Worm (Caenorhabditis elegans) whole organism, mixed stage, embryonic: ENCODE data around the gene T08G3.6.

Experiments
- M03D4.4 ChIP-seq: sonication (generic microtip); optimal IDR thresholded peaks from 2 replicates; lab custom pipeline; 2017; ENCODE audit warnings: mild to moderate bottlenecking, missing genetic modification characterization, missing compliant biosample characterization
- bed-3 ChIP-seq: fragments of 200-800 bp; sonication (Bioruptor generic); optimal IDR thresholded peaks from 3 replicates; lab custom pipeline; 2018; ENCODE audit warnings: mild to moderate bottlenecking, missing genetic modification characterization, moderate library complexity, missing compliant biosample characterization
- blmp-1 ChIP-seq: fragments of 150-350 bp; optimal IDR thresholded peaks from 2 replicates; lab custom pipeline; 2014; ENCODE audit warnings: missing biosample characterization, missing genetic modification characterization
- ceh-39 ChIP-seq: fragments of 150-350 bp; optimal IDR thresholded peaks from 2 replicates; lab custom pipeline; 2014; ENCODE audit warnings: missing biosample characterization, missing genetic modification characterization
- ceh-43 ChIP-seq: fragments of 200-800 bp; sonication (Bioruptor generic); optimal IDR thresholded peaks from 2 replicates; lab custom pipeline; 2018; ENCODE audit warnings: mild to moderate bottlenecking, missing genetic modification characterization, moderate library complexity, missing compliant biosample characterization
- ceh-83 ChIP-seq: fragments of 200-800 bp; sonication (Bioruptor generic); optimal IDR thresholded peaks from 2 replicates; lab custom pipeline; 2018; ENCODE audit warnings: mild to moderate bottlenecking, missing genetic modification characterization, missing compliant biosample characterization
- ces-1 ChIP-seq: fragments of 150-350 bp; optimal IDR thresholded peaks from 2 replicates; lab custom pipeline; 2014; ENCODE audit warnings: missing biosample characterization, missing genetic modification reagents, missing genetic modification characterization
- cnd-1 ChIP-seq: fragments of 200-800 bp; sonication (Bioruptor generic); optimal IDR thresholded peaks from 2 replicates; lab custom pipeline; 2018; ENCODE audit warnings: mild to moderate bottlenecking, missing genetic modification characterization, missing compliant biosample characterization
- drap-1 ChIP-seq: fragments of 200-800 bp; sonication (Bioruptor generic); optimal IDR thresholded peaks from 3 replicates; lab custom pipeline; 2018; ENCODE audit warnings: mild to moderate bottlenecking, missing genetic modification characterization, missing compliant biosample characterization
- elt-1 ChIP-seq: sonication (generic microtip); optimal IDR thresholded peaks from 2 replicates; lab custom pipeline; 2017; ENCODE audit warnings: missing genetic modification characterization, mild to moderate bottlenecking, missing compliant biosample characterization, antibody characterized with exemption, moderate library complexity, borderline replicate concordance; ENCODE audit not compliant: insufficient read depth
- elt-3 ChIP-seq: fragments of 150-350 bp; optimal IDR thresholded peaks from 2 replicates; lab custom pipeline; 2014; ENCODE audit warnings: missing biosample characterization, missing genetic modification characterization
- flh-1 ChIP-seq: fragments of 200-800 bp; sonication (Bioruptor generic); optimal IDR thresholded peaks from 2 replicates; lab custom pipeline; 2018; ENCODE audit warnings: mild to moderate bottlenecking, missing genetic modification characterization, moderate library complexity, missing compliant biosample characterization
- ham-2 ChIP-seq: fragments of 200-800 bp; sonication (Bioruptor generic); optimal IDR thresholded peaks from 2 replicates; lab custom pipeline; 2018; ENCODE audit warnings: mild to moderate bottlenecking, missing genetic modification characterization, missing compliant biosample characterization
- hlh-1 ChIP-seq: fragments of 150-350 bp; optimal IDR thresholded peaks from 2 replicates; lab custom pipeline; 2014; ENCODE audit warnings: missing biosample characterization, missing genetic modification reagents, missing genetic modification characterization
- lin-13 ChIP-seq: fragments of 150-350 bp; optimal IDR thresholded peaks from 2 replicates; lab custom pipeline; 2014; ENCODE audit warnings: missing biosample characterization, missing genetic modification characterization
- lin-32 ChIP-seq: fragments of 200-800 bp; sonication (Bioruptor generic); optimal IDR thresholded peaks from 2 replicates; lab custom pipeline; 2018; ENCODE audit warnings: mild to moderate bottlenecking, missing genetic modification characterization, missing compliant biosample characterization
- lsy-2 ChIP-seq: fragments of 150-350 bp; optimal IDR thresholded peaks from 2 replicates; lab custom pipeline; 2014; ENCODE audit warnings: missing biosample characterization, missing genetic modification characterization
- mab-5 ChIP-seq: fragments of 150-350 bp; optimal IDR thresholded peaks from 2 replicates; lab custom pipeline; 2014; ENCODE audit warnings: missing biosample characterization, missing genetic modification characterization
- mep-1 ChIP-seq: fragments of 150-350 bp; optimal IDR thresholded peaks from 2 replicates; lab custom pipeline; 2017; ENCODE audit warnings: missing biosample characterization, missing genetic modification reagents, missing genetic modification characterization, inconsistent platforms
- mls-2 ChIP-seq: sonication (generic microtip); optimal IDR thresholded peaks from 2 replicates; lab custom pipeline; 2016; ENCODE audit warnings: mild to moderate bottlenecking, missing genetic modification characterization, moderate library complexity, missing compliant biosample characterization
- nhr-12 ChIP-seq: fragments of 150-350 bp; optimal IDR thresholded peaks from 2 replicates; lab custom pipeline; 2014; ENCODE audit warnings: missing biosample characterization, missing genetic modification characterization
- nhr-2 ChIP-seq: fragments of 150-350 bp; optimal IDR thresholded peaks from 2 replicates; lab custom pipeline; 2014; ENCODE audit warnings: missing biosample characterization, missing genetic modification characterization
- nhr-237 ChIP-seq: fragments of 150-350 bp; optimal IDR thresholded peaks from 2 replicates; lab custom pipeline; 2014; ENCODE audit warnings: missing biosample characterization, missing genetic modification characterization
- nhr-28 ChIP-seq: fragments of 150-350 bp; optimal IDR thresholded peaks from 2 replicates; lab custom pipeline; 2014; ENCODE audit warnings: missing biosample characterization, missing genetic modification characterization
- nhr-76 ChIP-seq: sonication (generic microtip); optimal IDR thresholded peaks from 2 replicates; lab custom pipeline; 2017; ENCODE audit warnings: missing biosample characterization, missing genetic modification characterization
- pha-4 ChIP-seq: fragments of 150-350 bp; optimal IDR thresholded peaks from 2 replicates; lab custom pipeline; 2018; ENCODE audit warnings: missing biosample characterization, missing genetic modification reagents, missing genetic modification characterization
- sem-2 ChIP-seq: fragments of 200-800 bp; sonication (Bioruptor generic); optimal IDR thresholded peaks from 2 replicates; lab custom pipeline; 2018; ENCODE audit warnings: mild to moderate bottlenecking, missing genetic modification characterization, missing compliant biosample characterization
- snpc-4 ChIP-seq: fragments of 150-350 bp; optimal IDR thresholded peaks from 2 replicates; lab custom pipeline; 2014; ENCODE audit warnings: missing biosample characterization, missing genetic modification characterization
- sptf-1 ChIP-seq: sonication (generic microtip); optimal IDR thresholded peaks from 2 replicates; lab custom pipeline; 2017; ENCODE audit warnings: mild to moderate bottlenecking, missing genetic modification characterization, moderate library complexity, missing compliant biosample characterization
- tbx-8 ChIP-seq: fragments of 200-800 bp; sonication (Bioruptor generic); optimal IDR thresholded peaks from 2 replicates; lab custom pipeline; 2018; ENCODE audit warnings: mild to moderate bottlenecking, missing genetic modification characterization, moderate library complexity, missing compliant biosample characterization
- unc-120 ChIP-seq: sonication (generic microtip); optimal IDR thresholded peaks from 2 replicates; lab custom pipeline; 2017; ENCODE audit warnings: missing genetic modification characterization, missing compliant biosample characterization; ENCODE audit not compliant: poor library complexity, severe bottlenecking
- unc-39 ChIP-seq: fragments of 150-350 bp; optimal IDR thresholded peaks from 2 replicates; lab custom pipeline; 2014; ENCODE audit warnings: missing biosample characterization, missing genetic modification characterization
- unc-62 ChIP-seq: fragments of 150-350 bp; optimal IDR thresholded peaks from 2 replicates; lab custom pipeline; 2014; ENCODE audit warnings: missing biosample characterization, missing genetic modification reagents, missing genetic modification characterization
- zip-8 ChIP-seq: fragments of 150-350 bp; optimal IDR thresholded peaks from 2 replicates; lab custom pipeline; 2014; ENCODE audit warnings: missing biosample characterization, missing genetic modification characterization
- ztf-11 ChIP-seq: fragments of 150-350 bp; optimal IDR thresholded peaks from 2 replicates; lab custom pipeline; 2014; ENCODE audit warnings: missing biosample characterization, missing genetic modification characterization

Gene T08G3.6

DNA sequence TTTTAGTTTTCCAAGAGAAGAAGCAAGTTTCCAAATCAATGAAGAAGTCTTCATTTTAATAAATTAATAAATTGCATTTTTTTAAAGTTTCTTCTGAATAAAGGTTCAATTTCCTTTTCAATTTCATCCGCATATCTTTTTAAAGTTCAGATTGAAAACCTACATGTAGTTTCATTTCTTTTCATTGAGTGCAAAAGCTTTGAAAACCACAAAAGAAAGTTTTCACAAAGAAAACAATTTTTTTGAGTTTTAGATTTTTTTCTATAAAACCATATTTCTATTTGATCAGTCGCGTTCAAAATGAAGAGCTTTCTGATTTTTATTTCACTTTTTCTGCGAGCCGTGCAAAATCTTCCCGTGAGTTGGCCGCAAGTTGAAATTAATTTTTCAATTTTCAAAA is at the start of gene T08G3.6:
T08G3.6 (plus strand) TSS at position 301 of the 400 bp plus-strand sequence.
- TF ChIP-seq tbx-8 (GFP tag; lab: Kevin White, UChicago) (no peak), bed-3 (GFP tag; lab: Kevin White, UChicago) (no peak), M03D4.4 (tag; lab: Kevin White, UChicago) (no peak), mep-1 (no peak), snpc-4 (tag; lab: Kevin White, UChicago) (no peak), drap-1 (no peak)
- TF ChIP-seq, all 35 proteins: peak for 0

DNA sequence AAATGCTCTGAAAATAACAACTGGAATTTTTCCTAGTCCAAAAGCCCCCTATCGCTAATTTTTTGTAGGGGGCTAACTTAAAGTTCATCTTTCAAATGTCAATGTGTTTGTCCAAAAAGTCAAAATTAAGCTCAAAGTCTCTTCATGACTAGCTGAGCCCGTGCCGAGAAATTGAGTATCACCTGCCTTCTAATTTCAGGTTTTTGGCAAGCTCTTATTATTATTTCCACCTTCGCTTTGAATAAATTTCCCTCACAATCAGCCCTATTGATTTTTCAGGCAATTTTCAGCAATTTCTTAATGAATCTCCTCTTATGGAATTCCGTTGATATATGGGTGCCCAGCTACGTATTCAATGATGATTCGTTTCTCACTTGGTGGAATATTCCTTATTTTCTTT is 46.4 kb upstream of the T08G3.6 start, which contains the start of gene sre-36:
sre-36 (plus strand) TSS at position 301 of the 400 bp plus-strand sequence.
- no peak for TF ChIP-seq elt-3
- no peak for TF ChIP-seq ceh-39 (tag; lab: Kevin White, UChicago)
- TF ChIP-seq sptf-1 (tag; lab: Kevin White, UChicago) = no peak
- TF ChIP-seq mep-1 = no peak
- no peak for TF ChIP-seq mab-5
- no peak for TF ChIP-seq unc-62
- TF ChIP-seq unc-120 (tag; lab: Kevin White, UChicago) = no peak

DNA sequence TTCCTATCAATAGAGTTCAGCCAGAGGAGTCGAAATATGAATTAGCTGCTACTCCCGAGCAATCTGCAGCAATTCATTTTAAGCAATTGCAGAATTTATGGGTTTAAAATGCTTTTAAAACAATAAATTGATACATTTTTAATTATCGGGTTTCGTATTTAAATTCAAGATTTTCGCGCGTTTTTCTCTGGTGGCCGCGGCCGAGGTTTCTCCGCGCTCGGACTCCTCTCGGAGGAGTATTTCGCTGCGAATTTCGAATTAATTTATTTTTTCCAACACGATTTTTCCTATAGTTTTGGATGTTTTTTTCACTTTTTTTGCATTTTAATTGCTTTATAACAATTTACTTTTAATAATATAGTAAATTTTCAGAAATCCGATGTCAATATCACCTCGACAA is 44.3 kb upstream of the T08G3.6 start, which contains the start of gene F13A7.14:
F13A7.14 (plus strand) TSS at position 373 of the 400 bp plus-strand sequence.
- TF ChIP-seq ceh-39 (tag; lab: Kevin White, UChicago) (no peak), elt-1 (tag; lab: Kevin White, UChicago) (no peak), tbx-8 (GFP tag; lab: Kevin White, UChicago) (no peak), sptf-1 (tag; lab: Kevin White, UChicago) (peak; percentile 38), mls-2 (no peak), M03D4.4 (tag; lab: Kevin White, UChicago) (no peak), zip-8 (tag; lab: Kevin White, UChicago) (no peak), blmp-1 (no peak), nhr-12 (tag; lab: Kevin White, UChicago) (no peak), unc-120 (tag; lab: Kevin White, UChicago) (no peak), mab-5 (no peak), nhr-2 (tag; lab: Kevin White, UChicago) (no peak), lsy-2 (peak; percentile 59), mep-1 (peak; percentile 17), nhr-28 (tag; lab: Kevin White, UChicago) (no peak), nhr-237 (peak; percentile 47), nhr-76 (tag; lab: Kevin White, UChicago) (no peak), ces-1 (GFP tag; lab: Kevin White, UChicago) (peak; percentile 52), hlh-1 (tag; lab: Kevin White, UChicago) (no peak), ceh-43 (GFP tag; lab: Kevin White, UChicago) (peak; percentile 21), ham-2 (no peak), pha-4 (no peak), cnd-1 (tag; lab: Kevin White, UChicago) (no peak), ztf-11 (no peak), sem-2 (GFP tag; lab: Kevin White, UChicago) (no peak), unc-62 (no peak), lin-32 (GFP tag; lab: Kevin White, UChicago) (no peak), flh-1 (GFP tag; lab: Kevin White, UChicago) (no peak), ceh-83 (GFP tag; lab: Kevin White, UChicago) (no peak), drap-1 (no peak), elt-3 (no peak), unc-39 (tag; lab: Kevin White, UChicago) (no peak), bed-3 (GFP tag; lab: Kevin White, UChicago) (no peak), lin-13 (tag; lab: Kevin White, UChicago) (peak; percentile 22), snpc-4 (tag; lab: Kevin White, UChicago) (no peak)

DNA sequence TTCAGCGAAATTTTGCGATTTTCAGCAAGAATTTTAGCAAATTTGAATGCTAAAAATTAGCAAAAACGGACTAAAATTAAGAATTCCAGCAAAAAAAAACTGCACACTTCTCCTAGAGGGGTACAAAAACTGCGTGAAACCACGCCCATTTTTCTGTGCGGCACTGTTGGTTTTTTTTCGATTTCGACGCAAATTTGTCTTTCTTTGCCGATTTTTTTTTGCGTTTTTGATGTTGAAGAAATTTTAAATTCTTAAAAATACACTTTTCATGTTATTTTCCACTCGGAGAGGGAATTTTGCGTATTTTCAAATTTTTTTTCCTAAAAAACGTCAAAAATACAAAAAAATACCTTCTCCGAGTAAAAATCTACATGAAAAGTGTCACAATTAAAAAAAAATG is 41.8 kb upstream of the T08G3.6 start, which contains the start of gene syp-1:
syp-1 (plus strand) TSS at position 301 of the 400 bp plus-strand sequence.
- TF ChIP-seq ceh-83 (GFP tag; lab: Kevin White, UChicago) = no peak
- no peak for TF ChIP-seq drap-1
- TF ChIP-seq lin-13 (tag; lab: Kevin White, UChicago) = no peak
- TF ChIP-seq zip-8 (tag; lab: Kevin White, UChicago) = no peak
- TF ChIP-seq nhr-28 (tag; lab: Kevin White, UChicago) = no peak
- no peak for TF ChIP-seq nhr-237
- TF ChIP-seq pha-4 = no peak
- no peak for TF ChIP-seq nhr-76 (tag; lab: Kevin White, UChicago)
- TF ChIP-seq nhr-2 (tag; lab: Kevin White, UChicago) = no peak
- no peak for TF ChIP-seq hlh-1 (tag; lab: Kevin White, UChicago)
- no peak for TF ChIP-seq mab-5
- no peak for TF ChIP-seq unc-120 (tag; lab: Kevin White, UChicago)
- TF ChIP-seq sem-2 (GFP tag; lab: Kevin White, UChicago) = no peak
- no peak for TF ChIP-seq flh-1 (GFP tag; lab: Kevin White, UChicago)
- TF ChIP-seq elt-1 (tag; lab: Kevin White, UChicago) = no peak
- no peak for TF ChIP-seq lin-32 (GFP tag; lab: Kevin White, UChicago)
- TF ChIP-seq, all 35 proteins: peak for 0
